Fruit fly (Drosophila melanogaster): ENCODE data around the gene CG5645.
A peak's percentile ranks its signal among the peaks of the same experiment; 100 is the strongest.

The CG5645 gene

dm6 chr3L:12178847-12179437 lies 42.4 kb upstream of the CG5645 start (continued):
- no peak for TF ChIP-seq CG12236 (GFP tag; optimal IDR thresholded peaks at IDR 0.05)
- TF ChIP-seq CTCF (GFP tag; optimal IDR thresholded peaks at IDR 0.05) = no peak
- TF ChIP-seq Dll (GFP tag; IDR thresholded peaks at IDR 0.05; ENCODE audit: partially characterized antibody) = no peak
- no peak for TF ChIP-seq lov (optimal IDR thresholded peaks at IDR 0.05)
- TF ChIP-seq lov (GFP tag; IDR thresholded peaks at IDR 0.05) = no peak
- TF ChIP-seq CG7928 (GFP tag; optimal IDR thresholded peaks at IDR 0.05) = no peak
- no peak for TF ChIP-seq CG34422 (GFP tag; IDR thresholded peaks at IDR 0.05)
- no peak for TF ChIP-seq prd (optimal IDR thresholded peaks at IDR 0.05)
- no peak for TF ChIP-seq prd (GFP tag; IDR thresholded peaks at IDR 0.05)
- TF ChIP-seq NK7.1 (GFP tag; optimal IDR thresholded peaks at IDR 0.05) = no peak
- no peak for TF ChIP-seq CG4617 (GFP tag; optimal IDR thresholded peaks at IDR 0.05; ENCODE audit: borderline replicate concordance)
- TF ChIP-seq CG8765 (GFP tag; IDR thresholded peaks at IDR 0.05) = no peak
- TF ChIP-seq HLH3B (GFP tag; IDR thresholded peaks at IDR 0.05) = no peak
- no peak for TF ChIP-seq CG16779 (GFP tag; IDR thresholded peaks at IDR 0.05)
- TF ChIP-seq Nf-YB (GFP tag; optimal IDR thresholded peaks at IDR 0.05) = no peak
- no peak for TF ChIP-seq CG10543 (GFP tag; optimal IDR thresholded peaks at IDR 0.05)
- no peak for TF ChIP-seq Lim3 (GFP tag; IDR thresholded peaks at IDR 0.05)
- no peak for TF ChIP-seq tin (GFP tag; optimal IDR thresholded peaks at IDR 0.05)
- TF ChIP-seq Lhr (GFP tag; optimal IDR thresholded peaks at IDR 0.05) = no peak
- no peak for TF ChIP-seq sc (optimal IDR thresholded peaks at IDR 0.05)
- no peak for TF ChIP-seq sc (GFP tag; optimal IDR thresholded peaks at IDR 0.05)
- TF ChIP-seq fd3F (GFP tag; optimal IDR thresholded peaks at IDR 0.05) = no peak
- TF ChIP-seq exex (tag; optimal IDR thresholded peaks at IDR 0.05) = no peak
- no peak for TF ChIP-seq ewg (GFP tag; optimal IDR thresholded peaks at IDR 0.05)
- TF ChIP-seq Ssrp (tag; optimal IDR thresholded peaks at IDR 0.05) = no peak
- no peak for TF ChIP-seq CG8290 (GFP tag; optimal IDR thresholded peaks at IDR 0.05)
- peak in 1 of 2 experiments; percentile 53 for TF ChIP-seq CG8290 (tag; optimal IDR thresholded peaks at IDR 0.05)
- no peak for TF ChIP-seq YL-1 (GFP tag; optimal IDR thresholded peaks at IDR 0.05)
- no peak for TF ChIP-seq E2f1 (GFP tag; IDR thresholded peaks at IDR 0.05)
- TF ChIP-seq vfl (GFP tag; optimal IDR thresholded peaks at IDR 0.05) = no peak
- TF ChIP-seq odd (GFP tag; optimal IDR thresholded peaks at IDR 0.05) = no peak
- no peak for TF ChIP-seq Eip74EF (GFP tag; optimal IDR thresholded peaks at IDR 0.05)
- TF ChIP-seq CG30020 (tag; optimal IDR thresholded peaks at IDR 0.05) = no peak
- TF ChIP-seq Dek (tag; optimal IDR thresholded peaks at IDR 0.05) = no peak
- TF ChIP-seq CG32532 (GFP tag; IDR thresholded peaks at IDR 0.05) = peak; percentile 23; the same call in 1 of the 2 replicates
- TF ChIP-seq Adf1 (GFP tag; IDR thresholded peaks at IDR 0.05) = no peak
- TF ChIP-seq CG13123 (GFP tag; optimal IDR thresholded peaks at IDR 0.05) = no peak
- no peak for TF ChIP-seq CG10959 (GFP tag; IDR thresholded peaks at IDR 0.05)
- peak; percentile 51 for TF ChIP-seq CG18599 (GFP tag; optimal IDR thresholded peaks at IDR 0.05)
- TF ChIP-seq CG2129 (GFP tag; IDR thresholded peaks at IDR 0.05; ENCODE audit: partially characterized antibody) = no peak
- TF ChIP-seq repo (GFP tag; optimal IDR thresholded peaks at IDR 0.05) = no peak
- no peak for TF ChIP-seq Dfd (GFP tag; optimal IDR thresholded peaks at IDR 0.05)
- 0 out of 3 replicates have a peak, but pooled peaks have one; percentile 25 for TF ChIP-seq CG6175 (GFP tag; IDR thresholded peaks at IDR 0.05)
- TF ChIP-seq CG11398 (GFP tag; optimal IDR thresholded peaks at IDR 0.05) = no peak
- TF ChIP-seq CG34224 (GFP tag; IDR thresholded peaks at IDR 0.05; ENCODE audit: partially characterized antibody) = no peak
- no peak for TF ChIP-seq Bgb (GFP tag; IDR thresholded peaks at IDR 0.05; ENCODE audit: partially characterized antibody)
- no peak for TF ChIP-seq CG15073 (GFP tag; optimal IDR thresholded peaks at IDR 0.05)
- TF ChIP-seq grau (tag; optimal IDR thresholded peaks at IDR 0.05) = peak; percentile 18
- TF ChIP-seq CG10462 (GFP tag; optimal IDR thresholded peaks at IDR 0.05) = no peak
- peak; percentile 33 for TF ChIP-seq sd (tag; optimal IDR thresholded peaks at IDR 0.05)
- no peak for TF ChIP-seq ttk (GFP tag; IDR thresholded peaks at IDR 0.05)
- TF ChIP-seq CG11696 (GFP tag; IDR thresholded peaks at IDR 0.05) = peak; percentile 80
